Worm (Caenorhabditis elegans): Measurements from ENCODE around the gene T28B11.1.

DNA sequence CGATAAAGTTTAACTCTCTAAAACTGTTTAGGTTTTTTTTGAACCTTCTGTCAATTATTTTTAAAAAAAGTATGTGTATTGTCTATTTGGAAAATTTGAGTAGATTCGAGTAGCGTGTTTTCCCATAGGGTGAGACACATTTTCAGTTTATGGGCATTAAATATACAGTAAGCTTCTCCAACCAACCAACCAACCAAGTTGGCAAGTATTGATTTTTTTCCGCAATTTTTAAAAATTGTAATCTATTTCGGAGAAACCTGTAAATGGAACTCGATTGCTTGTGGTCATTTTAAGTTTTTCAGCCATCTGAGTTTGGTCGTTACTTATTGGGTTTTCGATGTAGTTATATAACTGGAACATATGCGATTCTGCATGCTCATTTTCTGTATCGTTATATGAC is 12.8 kb upstream of the T28B11.1 start, which contains the start of gene srj-21:
- TF ChIP-seq ceh-83 (GFP tag; optimal IDR thresholded peaks at IDR 0.05) = no peak
- no peak for TF ChIP-seq ham-2 (GFP tag; optimal IDR thresholded peaks at IDR 0.05)
- no peak for TF ChIP-seq elt-3 (tag; optimal IDR thresholded peaks at IDR 0.05)
- TF ChIP-seq snpc-4 (tag; optimal IDR thresholded peaks at IDR 0.05) = no peak
- no peak for TF ChIP-seq nhr-28 (tag; optimal IDR thresholded peaks at IDR 0.05)
- no peak for TF ChIP-seq cnd-1 (tag; optimal IDR thresholded peaks at IDR 0.05)

All from whole organism, mixed stage, embryonic.